Fruit fly (Drosophila melanogaster): ENCODE measurements around the gene Gss2.

The Gss2 gene

DNA sequence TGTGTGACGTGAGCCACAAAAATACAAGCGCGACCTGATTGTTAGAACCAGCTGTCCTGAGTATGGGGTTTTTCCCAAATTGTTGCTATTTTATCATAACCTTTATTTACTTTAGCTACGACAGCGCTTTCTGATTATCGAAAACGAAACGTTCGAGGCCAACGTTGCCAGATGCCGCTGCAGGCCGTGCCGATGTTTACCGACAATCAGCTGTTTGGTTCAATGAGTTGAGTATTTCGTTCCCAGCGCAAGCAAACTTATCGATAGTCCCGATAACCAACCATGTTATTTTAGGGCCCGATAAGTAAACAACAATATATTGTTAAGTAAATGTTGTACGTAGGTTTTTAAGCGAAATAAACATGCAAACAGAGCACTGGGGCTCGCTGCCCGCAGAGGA, 49.3 kb upstream of the Gss2 start, which contains the start of the genes CG15814 and Spt7 (continued):
- TF ChIP-seq pho (GFP tag; optimal IDR thresholded peaks at IDR 0.05) (no peak), CG11456 (GFP tag; IDR thresholded peaks at IDR 0.05) (0 out of 3 replicates have a peak, but pooled peaks have one; percentile 31), ase (GFP tag; IDR thresholded peaks at IDR 0.05) (no peak), Gug (GFP tag; IDR thresholded peaks at IDR 0.05) (no peak), CG17385 (GFP tag; optimal IDR thresholded peaks at IDR 0.05) (peak; percentile 31), pita (GFP tag; optimal IDR thresholded peaks at IDR 0.05) (no peak), Trl (optimal IDR thresholded peaks at IDR 0.05) (no peak), Trl (GFP tag; optimal IDR thresholded peaks at IDR 0.05) (peak; percentile 51), CG1647 (GFP tag; optimal IDR thresholded peaks at IDR 0.05) (no peak), org-1 (GFP tag; optimal IDR thresholded peaks at IDR 0.05) (no peak), trem (tag; optimal IDR thresholded peaks at IDR 0.05) (peak; percentile 81), Mrtf (GFP tag; IDR thresholded peaks at IDR 0.05) (no peak), CG3838 (GFP tag; optimal IDR thresholded peaks at IDR 0.05) (peak; percentile 15), pzg (GFP tag; optimal IDR thresholded peaks at IDR 0.05) (peak; percentile 85), Six4 (GFP tag; optimal IDR thresholded peaks at IDR 0.05) (no peak), az2 (GFP tag; optimal IDR thresholded peaks at IDR 0.05) (no peak), E2f1 (GFP tag; IDR thresholded peaks at IDR 0.05) (no peak), CG12659 (GFP tag; optimal IDR thresholded peaks at IDR 0.05) (peak; percentile 67), dati (GFP tag; IDR thresholded peaks at IDR 0.05) (no peak), CG17186 (GFP tag; optimal IDR thresholded peaks at IDR 0.05) (peak; percentile 83), CG13894 (tag; optimal IDR thresholded peaks at IDR 0.05) (no peak), Ada2b (GFP tag; IDR thresholded peaks at IDR 0.05) (no peak), NFAT (GFP tag; IDR thresholded peaks at IDR 0.05) (no peak; the same call in 1 of the 2 replicates), CG2875 (GFP tag; optimal IDR thresholded peaks at IDR 0.05) (no peak), her (GFP tag; optimal IDR thresholded peaks at IDR 0.05) (peak; percentile 53), CG8765 (GFP tag; IDR thresholded peaks at IDR 0.05) (no peak), wor (GFP tag; IDR thresholded peaks at IDR 0.05) (no peak), CG32772 (GFP tag; IDR thresholded peaks at IDR 0.05) (no peak), Stat92E (GFP tag; optimal IDR thresholded peaks at IDR 0.05) (no peak), CG43689 (GFP tag; IDR thresholded peaks at IDR 0.05) (no peak), Dbx (GFP tag; IDR thresholded peaks at IDR 0.05) (no peak), E2f2 (GFP tag; IDR thresholded peaks at IDR 0.05) (peak; percentile 58), CG10654 (GFP tag; optimal IDR thresholded peaks at IDR 0.05) (no peak), ab (GFP tag; optimal IDR thresholded peaks at IDR 0.05) (no peak), CG17802 (tag; optimal IDR thresholded peaks at IDR 0.05) (no peak), ATbp (GFP tag; optimal IDR thresholded peaks at IDR 0.05) (peak; percentile 19), CG18262 (tag; optimal IDR thresholded peaks at IDR 0.05) (peak; percentile 6), Doc2 (GFP tag; IDR thresholded peaks at IDR 0.05) (no peak), esg (GFP tag; conservative IDR thresholded peaks at IDR 0.05) (no peak), D19A (tag; optimal IDR thresholded peaks at IDR 0.05) (no peak), pan (optimal IDR thresholded peaks at IDR 0.05) (no peak), pan (GFP tag; optimal IDR thresholded peaks at IDR 0.05 in 1 of 2, IDR thresholded peaks at IDR 0.05 in 1 of 2) (peak in 1 of 2 experiments; percentile 8), Jarid2 (GFP tag; optimal IDR thresholded peaks at IDR 0.05) (no peak), HLH54F (GFP tag; optimal IDR thresholded peaks at IDR 0.05) (peak; percentile 21), crp (GFP tag; optimal IDR thresholded peaks at IDR 0.05) (peak; percentile 70 to 95), tgo (GFP tag; IDR thresholded peaks at IDR 0.05) (no peak), Poxn (GFP tag; IDR thresholded peaks at IDR 0.05) (no peak), hth (optimal IDR thresholded peaks at IDR 0.05) (no peak), luna (GFP tag; optimal IDR thresholded peaks at IDR 0.05) (no peak), ranshi (GFP tag; IDR thresholded peaks at IDR 0.05) (peak; percentile 44; the same call in 1 of the 2 replicates), CG2678 (tag; optimal IDR thresholded peaks at IDR 0.05) (no peak), CG3065 (GFP tag; optimal IDR thresholded peaks at IDR 0.05) (no peak), cato (GFP tag; optimal IDR thresholded peaks at IDR 0.05; ENCODE audit: borderline replicate concordance) (no peak)
